Worm (Caenorhabditis elegans) whole organism, L4/young adult: ENCODE measurements around the gene plk-3.

ENCODE experiments used
- W03F9.2 ChIP-seq: fragments of 150-350 bp; optimal IDR thresholded peaks from 2 replicates; lab custom pipeline; 2014; ENCODE audit warnings: missing biosample characterization, missing genetic modification characterization
- dao-5 ChIP-seq: sonication (generic microtip); optimal IDR thresholded peaks from 2 replicates; lab custom pipeline; 2016; ENCODE audit warnings: missing genotype, missing genetic modification characterization, moderate library complexity, missing compliant biosample characterization

DNA sequence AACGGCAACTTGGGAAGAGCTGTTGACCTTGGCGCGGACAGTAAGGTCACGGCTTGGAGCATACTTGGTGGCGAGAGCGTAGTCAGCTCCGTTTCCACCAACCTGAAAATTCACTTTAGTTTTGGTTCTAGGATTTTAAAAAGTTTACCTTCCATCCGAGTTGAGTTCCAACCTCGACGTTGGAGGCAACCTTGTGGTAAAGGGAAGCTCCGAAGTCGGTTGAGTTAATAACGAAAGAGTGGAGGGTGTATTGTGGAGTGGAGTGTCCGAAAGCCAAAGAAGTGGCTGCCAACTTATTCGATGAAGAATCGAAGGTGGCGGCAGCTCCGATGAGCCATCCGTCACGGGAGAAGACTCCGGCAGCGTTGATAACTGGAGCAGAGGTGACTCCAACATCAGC, 33.7 kb upstream of the plk-3 start:
- no peak for TF ChIP-seq dao-5 (tag; lab: Kevin White, UChicago)
- no peak for TF ChIP-seq W03F9.2 (tag; lab: Kevin White, UChicago)
